Worm (Caenorhabditis elegans) whole organism, young adult: ENCODE data around the gene VZK822L.2.

Experiments
- B0035.1 ChIP-seq: sonication (generic microtip); optimal IDR thresholded peaks from 2 replicates; lab custom pipeline; 2016; ENCODE audit warnings: missing genetic modification characterization, mild to moderate bottlenecking, missing compliant biosample characterization, missing genotype, missing genetic modification reagents
- C06A6.2 ChIP-seq: fragments of 200-800 bp; sonication (Bioruptor generic); conservative IDR thresholded peaks from 2 replicates; pipeline ENCODE4 v1.3.6; 2022; ENCODE audit warnings: missing genetic modification characterization, missing compliant biosample characterization
- C17E4.6 ChIP-seq: fragments of 200-800 bp; sonication (Bioruptor generic); IDR thresholded peaks from 2 replicates; pipeline ENCODE4 v1.3.6; 2022; ENCODE audit warnings: missing genetic modification reagents, missing genetic modification characterization, missing compliant biosample characterization
- F10E7.11 ChIP-seq: sonication (generic microtip); optimal IDR thresholded peaks from 2 replicates; lab custom pipeline; 2017; ENCODE audit warnings: mild to moderate bottlenecking, missing genetic modification characterization, moderate library complexity, missing compliant biosample characterization
- F23B12.7 ChIP-seq: sonication (generic microtip); optimal IDR thresholded peaks from 2 replicates; lab custom pipeline; 2017; ENCODE audit warnings: missing genetic modification characterization, mild to moderate bottlenecking, missing compliant biosample characterization, antibody characterized with exemption, moderate library complexity; ENCODE audit not compliant: insufficient read depth
- F52B5.7 ChIP-seq: sonication (generic microtip); optimal IDR thresholded peaks from 2 replicates; lab custom pipeline; 2016; ENCODE audit warnings: mild to moderate bottlenecking, missing genetic modification characterization, missing compliant biosample characterization
- F57A8.1 ChIP-seq: fragments of 200-800 bp; sonication (Bioruptor generic); optimal IDR thresholded peaks from 2 replicates; lab custom pipeline; 2018; ENCODE audit warnings: mild to moderate bottlenecking, missing genetic modification characterization, moderate library complexity, missing compliant biosample characterization
- F57C9.4 ChIP-seq: sonication (generic microtip); optimal IDR thresholded peaks from 2 replicates; lab custom pipeline; 2017; ENCODE audit warnings: mild to moderate bottlenecking, missing genetic modification characterization, missing compliant biosample characterization
- K12H6.12 ChIP-seq: fragments of 200-800 bp; sonication (Bioruptor generic); optimal IDR thresholded peaks from 2 replicates; lab custom pipeline; 2018; ENCODE audit warnings: mild to moderate bottlenecking, missing genetic modification characterization, missing compliant biosample characterization
- T07F8.4 ChIP-seq: sonication (generic microtip); optimal IDR thresholded peaks from 2 replicates; lab custom pipeline; 2016; ENCODE audit warnings: mild to moderate bottlenecking, missing genetic modification characterization, moderate library complexity, missing compliant biosample characterization
- Y53F4B.3 ChIP-seq: fragments of 200-800 bp; sonication (Bioruptor generic); IDR thresholded peaks from 2 replicates; pipeline ENCODE4 v1.3.6; 2022; ENCODE audit warnings: missing genetic modification reagents, missing genetic modification characterization, missing compliant biosample characterization
- Y67H2A.10 ChIP-seq: fragments of 200-800 bp; sonication (Bioruptor generic); conservative IDR thresholded peaks from 2 replicates; pipeline ENCODE4 v1.3.6; 2022; ENCODE audit warnings: missing genetic modification reagents, missing genetic modification characterization, missing compliant biosample characterization
- Y95B8A.8 ChIP-seq: fragments of 200-800 bp; sonication (Bioruptor generic); IDR thresholded peaks from 2 replicates; pipeline ENCODE4 v1.3.6; 2022; ENCODE audit warnings: missing genetic modification reagents, missing genetic modification characterization, missing compliant biosample characterization
- akir-1 ChIP-seq: fragments of 200-800 bp; sonication (Bioruptor generic); optimal IDR thresholded peaks from 2 replicates; lab custom pipeline; 2018; ENCODE audit warnings: mild to moderate bottlenecking, missing genetic modification characterization, moderate library complexity, missing compliant biosample characterization
- ama-1 ChIP-seq, 3 experiments: fragments of 150-350 bp in 1 of 3; sonication (generic microtip) in 2 of 3; optimal IDR thresholded peaks; 2 replicates each; lab custom pipeline; 2014 to 2018; ENCODE audit warnings: missing biosample characterization in 2 of 3, missing genetic modification characterization in 2 of 3, missing genetic modification reagents in 2 of 3
- aptf-3 ChIP-seq: fragments of 200-800 bp; sonication (Bioruptor generic); IDR thresholded peaks from 2 replicates; pipeline ENCODE4 v1.3.6; 2022; ENCODE audit warnings: missing genetic modification characterization, missing compliant biosample characterization
- bed-1 ChIP-seq: fragments of 200-800 bp; sonication (Bioruptor generic); IDR thresholded peaks from 2 replicates; pipeline ENCODE4 v1.3.6; 2022; ENCODE audit warnings: missing genetic modification reagents, missing genetic modification characterization, missing compliant biosample characterization
- cebp-1 ChIP-seq, 2 experiments: fragments of 200-800 bp in 1 of 2; sonication (Bioruptor generic) in 1 of 2; sonication (generic microtip) in 1 of 2; IDR thresholded peaks in 1 of 2; optimal IDR thresholded peaks in 1 of 2; 2 replicates each; pipeline versions ENCODE4 v1.3.6 to Lab custom; 2017 to 2022; ENCODE audit warnings: missing compliant biosample characterization in 2 of 2, missing genetic modification characterization in 2 of 2, mild to moderate bottlenecking in 1 of 2, missing genetic modification reagents in 1 of 2, moderate library complexity in 1 of 2
- ceh-91 ChIP-seq: fragments of 200-800 bp; sonication (Bioruptor generic); IDR thresholded peaks from 2 replicates; pipeline ENCODE4 v1.3.6; 2022; ENCODE audit warnings: missing genetic modification reagents, missing genetic modification characterization, missing compliant biosample characterization
- die-1 ChIP-seq: sonication (generic microtip); optimal IDR thresholded peaks from 2 replicates; lab custom pipeline; 2016; ENCODE audit warnings: missing genotype, mild to moderate bottlenecking, missing genetic modification characterization, missing compliant biosample characterization
- dpff-1 ChIP-seq: sonication (generic microtip); optimal IDR thresholded peaks from 2 replicates; lab custom pipeline; 2017; ENCODE audit warnings: mild to moderate bottlenecking, missing genetic modification characterization, missing compliant biosample characterization
- efl-1 ChIP-seq: fragments of 150-350 bp; optimal IDR thresholded peaks from 2 replicates; lab custom pipeline; 2014; ENCODE audit warnings: missing biosample characterization, missing genetic modification reagents, missing genetic modification characterization
- egl-44 ChIP-seq: fragments of 200-800 bp; sonication (Bioruptor generic); IDR thresholded peaks from 2 replicates; pipeline ENCODE4 v1.3.6; 2022; ENCODE audit warnings: missing genetic modification reagents, missing genetic modification characterization, missing compliant biosample characterization
- him-1 ChIP-seq: sonication (generic microtip); optimal IDR thresholded peaks from 2 replicates; lab custom pipeline; 2016; ENCODE audit warnings: missing genotype, missing genetic modification reagents, missing genetic modification characterization, missing compliant biosample characterization
- hlh-12 ChIP-seq: sonication (generic microtip); optimal IDR thresholded peaks from 2 replicates; lab custom pipeline; 2016; ENCODE audit warnings: missing genetic modification characterization, missing compliant biosample characterization
- hmg-1.2 ChIP-seq: fragments of 200-800 bp; sonication (Bioruptor generic); IDR thresholded peaks from 2 replicates; pipeline ENCODE4 v1.3.6; 2022; ENCODE audit warnings: missing genetic modification reagents, missing genetic modification characterization, missing compliant biosample characterization
- lag-1 ChIP-seq: fragments of 200-800 bp; sonication (Bioruptor generic); IDR thresholded peaks from 2 replicates; pipeline ENCODE4 v1.3.6; 2022; ENCODE audit warnings: missing genetic modification reagents, missing genetic modification characterization, missing compliant biosample characterization
- let-526 ChIP-seq: fragments of 200-800 bp; sonication (Bioruptor generic); IDR thresholded peaks from 2 replicates; pipeline ENCODE4 v1.3.6; 2022; ENCODE audit warnings: missing genetic modification reagents, missing genetic modification characterization, missing compliant biosample characterization
- lin-26 ChIP-seq: fragments of 200-800 bp; sonication (Bioruptor generic); IDR thresholded peaks from 2 replicates; pipeline ENCODE4 v1.3.6; 2022; ENCODE audit warnings: missing genetic modification reagents, missing genetic modification characterization, missing compliant biosample characterization
- madf-6 ChIP-seq: fragments of 200-800 bp; sonication (Bioruptor generic); IDR thresholded peaks from 2 replicates; pipeline ENCODE4 v1.3.6; 2022; ENCODE audit warnings: missing genetic modification reagents, missing genetic modification characterization, missing compliant biosample characterization
- mcd-1 ChIP-seq: fragments of 200-800 bp; sonication (Bioruptor generic); IDR thresholded peaks from 2 replicates; pipeline ENCODE4 v1.3.6; 2022; ENCODE audit warnings: missing genetic modification reagents, missing genetic modification characterization, missing compliant biosample characterization
- mes-4 ChIP-seq: sonication (generic microtip); optimal IDR thresholded peaks from 2 replicates; lab custom pipeline; 2016; ENCODE audit warnings: missing genotype, missing genetic modification characterization, missing compliant biosample characterization
- mxl-1 ChIP-seq: sonication (generic microtip); optimal IDR thresholded peaks from 2 replicates; lab custom pipeline; 2016; ENCODE audit warnings: missing genetic modification characterization, missing compliant biosample characterization
- nhr-120 ChIP-seq: fragments of 200-800 bp; sonication (Bioruptor generic); IDR thresholded peaks from 2 replicates; pipeline ENCODE4 v1.3.6; 2022; ENCODE audit warnings: missing genetic modification characterization, missing compliant biosample characterization
- nhr-27 ChIP-seq: fragments of 200-800 bp; sonication (Bioruptor generic); optimal IDR thresholded peaks from 2 replicates; lab custom pipeline; 2018; ENCODE audit warnings: mild to moderate bottlenecking, missing genetic modification characterization, moderate library complexity, missing compliant biosample characterization
- nhr-90 ChIP-seq: sonication (generic microtip); optimal IDR thresholded peaks from 2 replicates; lab custom pipeline; 2016; ENCODE audit warnings: missing genotype, mild to moderate bottlenecking, missing genetic modification characterization, missing compliant biosample characterization
- rec-8 ChIP-seq, 2 experiments: sonication (generic microtip); optimal IDR thresholded peaks; 2 replicates each; lab custom pipeline; 2016; ENCODE audit warnings: mild to moderate bottlenecking in 2 of 2, missing genetic modification characterization in 2 of 2, missing genetic modification reagents in 2 of 2, missing genotype in 2 of 2, missing biosample characterization in 1 of 2, missing compliant biosample characterization in 1 of 2, moderate library complexity in 1 of 2
- rpc-1 ChIP-seq, 2 experiments: fragments of 150-350 bp in 1 of 2; sonication (generic microtip) in 1 of 2; optimal IDR thresholded peaks; 2 replicates each; lab custom pipeline; 2014 to 2018; ENCODE audit warnings: missing biosample characterization in 1 of 2, missing genetic modification characterization in 1 of 2, missing genetic modification reagents in 1 of 2, missing genotype in 1 of 2
- sea-2 ChIP-seq: fragments of 200-800 bp; sonication (Bioruptor generic); IDR thresholded peaks from 2 replicates; pipeline ENCODE4 v1.3.6; 2022; ENCODE audit warnings: missing genetic modification characterization, missing compliant biosample characterization
- snpc-1.3 ChIP-seq: sonication (generic microtip); optimal IDR thresholded peaks from 2 replicates; lab custom pipeline; 2017; ENCODE audit warnings: missing genetic modification characterization, mild to moderate bottlenecking, missing compliant biosample characterization, antibody characterized with exemption, moderate library complexity, missing genotype, missing genetic modification reagents; ENCODE audit not compliant: insufficient read depth
- snpc-3.4 ChIP-seq: sonication (generic microtip); optimal IDR thresholded peaks from 2 replicates; lab custom pipeline; 2017; ENCODE audit warnings: missing genetic modification characterization, mild to moderate bottlenecking, missing compliant biosample characterization, antibody characterized with exemption, moderate library complexity, missing genotype, missing genetic modification reagents
- somi-1 ChIP-seq: fragments of 200-800 bp; sonication (Bioruptor generic); optimal IDR thresholded peaks from 2 replicates; lab custom pipeline; 2018; ENCODE audit warnings: mild to moderate bottlenecking, missing genetic modification characterization, missing compliant biosample characterization
- unc-130 ChIP-seq: sonication (generic microtip); optimal IDR thresholded peaks from 2 replicates; lab custom pipeline; 2016; ENCODE audit warnings: missing genetic modification reagents, missing genetic modification characterization, missing compliant biosample characterization
- ztf-22 ChIP-seq: fragments of 200-800 bp; sonication (Bioruptor generic); optimal IDR thresholded peaks from 2 replicates; lab custom pipeline; 2018; ENCODE audit warnings: mild to moderate bottlenecking, missing genetic modification characterization, moderate library complexity, missing compliant biosample characterization
- ztf-25 ChIP-seq: fragments of 200-800 bp; sonication (Bioruptor generic); IDR thresholded peaks from 2 replicates; pipeline ENCODE4 v1.3.6; 2022; ENCODE audit warnings: missing genetic modification reagents, missing genetic modification characterization, missing compliant biosample characterization
- ztf-26 ChIP-seq: sonication (generic microtip); optimal IDR thresholded peaks from 2 replicates; lab custom pipeline; 2017; ENCODE audit warnings: missing genetic modification characterization, missing compliant biosample characterization
- ztf-3 ChIP-seq: fragments of 200-800 bp; sonication (Bioruptor generic); optimal IDR thresholded peaks from 2 replicates; lab custom pipeline; 2018; ENCODE audit warnings: mild to moderate bottlenecking, missing genetic modification characterization, missing compliant biosample characterization

The VZK822L.2 gene

ce11 chrIV:11913295-11913940 lies 1.6 kb downstream of the VZK822L.2 start (continued):
- TF ChIP-seq him-1 (tag; lab: Kevin White, UChicago) = no peak
- no peak for TF ChIP-seq rpc-1 (optimal IDR thresholded peaks at IDR 0.05; lab: Kevin White, UChicago)
- no peak for TF ChIP-seq rpc-1 (tag; optimal IDR thresholded peaks at IDR 0.05; lab: Kevin White, UChicago)
- TF ChIP-seq B0035.1 (tag; lab: Kevin White, UChicago) = no peak
- no peak for TF ChIP-seq rec-8 (tag; optimal IDR thresholded peaks at IDR 0.05; lab: Kevin White, UChicago)
- TF ChIP-seq F10E7.11 (tag; lab: Kevin White, UChicago) = no peak
- TF ChIP-seq K12H6.12 (tag; lab: Kevin White, UChicago) = no peak
- no peak for TF ChIP-seq nhr-27
- TF ChIP-seq madf-6 = no peak
- TF ChIP-seq bed-1 (GFP tag; lab: Robert Waterston, UW) = no peak
- no peak for TF ChIP-seq nhr-120 (GFP tag; lab: Robert Waterston, UW)
- no peak for TF ChIP-seq aptf-3
- TF ChIP-seq mxl-1 (tag; lab: Kevin White, UChicago) = no peak
- no peak for TF ChIP-seq somi-1 (GFP tag; lab: Kevin White, UChicago)
- TF ChIP-seq T07F8.4 (tag; lab: Kevin White, UChicago) = no peak
- no peak for TF ChIP-seq hlh-12 (tag; lab: Kevin White, UChicago)
- TF ChIP-seq mes-4 = no peak
- TF ChIP-seq ama-1 (optimal IDR thresholded peaks at IDR 0.05; lab: Kevin White, UChicago) = no peak
- TF ChIP-seq ama-1 (GFP tag; optimal IDR thresholded peaks at IDR 0.05; lab: Kevin White, UChicago) = no peak
- TF ChIP-seq C06A6.2 (GFP tag; lab: Robert Waterston, UW) = no peak; the same call in 1 of the 2 replicates
- no peak for TF ChIP-seq F57C9.4 (tag; lab: Kevin White, UChicago)
- no peak for TF ChIP-seq sea-2 (GFP tag; lab: Robert Waterston, UW)
- TF ChIP-seq efl-1 = no peak
- no peak for TF ChIP-seq C17E4.6
- TF ChIP-seq egl-44 = no peak; the same call in 1 of the 2 replicates
- no peak for TF ChIP-seq die-1 (tag; lab: Kevin White, UChicago)
- peak; percentile 21; the same call in 1 of the 2 replicates for TF ChIP-seq Y95B8A.8 (GFP tag; lab: Robert Waterston, UW)
- TF ChIP-seq snpc-3.4 (tag; lab: Kevin White, UChicago) = no peak
- no peak for TF ChIP-seq Y53F4B.3
- TF ChIP-seq snpc-1.3 (tag; lab: Kevin White, UChicago) = no peak
- no peak for TF ChIP-seq lin-26
- TF ChIP-seq hmg-1.2 (GFP tag; lab: Robert Waterston, UW) = peak; percentile 33; the same call in 1 of the 2 replicates
- TF ChIP-seq dpff-1 (tag; lab: Kevin White, UChicago) = no peak
- no peak for TF ChIP-seq ztf-25 (GFP tag; lab: Robert Waterston, UW)
- TF ChIP-seq akir-1 (GFP tag; lab: Kevin White, UChicago) = no peak
- TF ChIP-seq mcd-1 = no peak; the same call in 1 of the 2 replicates
- TF ChIP-seq ztf-26 (tag; lab: Kevin White, UChicago) = peak; percentile 34
- no peak for TF ChIP-seq ztf-22 (GFP tag; lab: Kevin White, UChicago)
- no peak for TF ChIP-seq let-526 (GFP tag; lab: Robert Waterston, UW)
- no peak for TF ChIP-seq ztf-3 (GFP tag; lab: Kevin White, UChicago)
- TF ChIP-seq lag-1 (GFP tag; lab: Robert Waterston, UW) = no peak
- no peak for TF ChIP-seq F52B5.7 (tag; lab: Kevin White, UChicago)
- TF ChIP-seq nhr-90 (tag; lab: Kevin White, UChicago) = peak; percentile 61
- TF ChIP-seq cebp-1 (GFP tag; IDR thresholded peaks at IDR 0.05; lab: Robert Waterston, UW) = no peak; the same call in 1 of the 2 replicates
- TF ChIP-seq cebp-1 (tag; optimal IDR thresholded peaks at IDR 0.05; lab: Kevin White, UChicago) = peak; percentile 74
- TF ChIP-seq F23B12.7 = no peak
- TF ChIP-seq ceh-91 = no peak
- TF ChIP-seq unc-130 (GFP tag; lab: Kevin White, UChicago) = no peak
- no peak for TF ChIP-seq F57A8.1
- TF ChIP-seq Y67H2A.10 (GFP tag; lab: Robert Waterston, UW) = no peak
